Worm (Caenorhabditis elegans): ENCODE data around the gene cyn-4.

Gene cyn-4

ce11 chrII:10861305-10861704, 11.1 kb downstream of the cyn-4 start:
- peak in 1 of 2 experiments; percentile 57 for TF ChIP-seq unc-62 (GFP tag; optimal IDR thresholded peaks at IDR 0.05 in 1 of 2)
- no peak for TF ChIP-seq unc-62 (tag; optimal IDR thresholded peaks at IDR 0.05)
- no peak for TF ChIP-seq ces-1 (GFP tag; optimal IDR thresholded peaks at IDR 0.05)
- TF ChIP-seq nhr-6 (tag; optimal IDR thresholded peaks at IDR 0.05): no peak

- TF ChIP-seq jun-1 (tag; optimal IDR thresholded peaks at IDR 0.05) (no peak), ceh-32 (tag; optimal IDR thresholded peaks at IDR 0.05; ENCODE audit: poor library complexity) (no peak), mdt-29 (GFP tag; IDR thresholded peaks at IDR 0.05) (no peak), dpl-1 (GFP tag; optimal IDR thresholded peaks at IDR 0.05) (no peak), nhr-76 (tag; optimal IDR thresholded peaks at IDR 0.05) (no peak), attf-4 (tag; optimal IDR thresholded peaks at IDR 0.05) (no peak), nhr-77 (tag; optimal IDR thresholded peaks at IDR 0.05) (peak; percentile 34), F37D6.2 (tag; optimal IDR thresholded peaks at IDR 0.05) (no peak), unc-39 (tag; optimal IDR thresholded peaks at IDR 0.05) (no peak), nhr-28 (tag; optimal IDR thresholded peaks at IDR 0.05) (peak; percentile 85), Y48G9A.11 (GFP tag; IDR thresholded peaks at IDR 0.05) (no peak), hlh-30 (tag; optimal IDR thresholded peaks at IDR 0.05; ENCODE audit: insufficient read depth) (peak; percentile 33), mdl-1 (tag; optimal IDR thresholded peaks at IDR 0.05) (peak in 1 of 2 experiments; percentile 39), T26A8.4 (GFP tag; IDR thresholded peaks at IDR 0.05) (no peak), madf-9 (GFP tag; conservative IDR thresholded peaks at IDR 0.05) (no peak), hlh-11 (tag; optimal IDR thresholded peaks at IDR 0.05) (peak; percentile 55), ztf-7 (tag; optimal IDR thresholded peaks at IDR 0.05) (no peak), egl-43 (GFP tag; IDR thresholded peaks at IDR 0.05) (no peak), spr-1 (tag; optimal IDR thresholded peaks at IDR 0.05) (no peak), hif-1 (tag; optimal IDR thresholded peaks at IDR 0.05) (no peak), tra-1 (GFP tag; IDR thresholded peaks at IDR 0.05) (0 out of 2 replicates have a peak, but pooled peaks have one; percentile 25), aly-2 (tag; optimal IDR thresholded peaks at IDR 0.05) (no peak), daf-19 (GFP tag; conservative IDR thresholded peaks at IDR 0.05) (no peak), set-16 (GFP tag; IDR thresholded peaks at IDR 0.05) (no peak), ceh-28 (tag; optimal IDR thresholded peaks at IDR 0.05) (no peak), nhr-237 (tag; optimal IDR thresholded peaks at IDR 0.05) (no peak), dve-1 (tag; optimal IDR thresholded peaks at IDR 0.05; ENCODE audit: insufficient read depth) (peak; percentile 7), daf-16 (GFP tag; optimal IDR thresholded peaks at IDR 0.05) (no peak), daf-16 (tag; optimal IDR thresholded peaks at IDR 0.05) (peak; percentile 43), nhr-11 (tag; optimal IDR thresholded peaks at IDR 0.05) (no peak), zag-1 (tag; optimal IDR thresholded peaks at IDR 0.05) (no peak), pqm-1 (tag; optimal IDR thresholded peaks at IDR 0.05) (peak; percentile 87), mxl-2 (GFP tag; conservative IDR thresholded peaks at IDR 0.05) (no peak), mxl-3 (GFP tag; optimal IDR thresholded peaks at IDR 0.05) (peak; percentile 65), dmd-6 (GFP tag; IDR thresholded peaks at IDR 0.05) (peak; percentile 74), lim-7 (GFP tag; IDR thresholded peaks at IDR 0.05) (no peak), Y75B8A.6 (GFP tag; IDR thresholded peaks at IDR 0.05) (no peak), tag-97 (GFP tag; IDR thresholded peaks at IDR 0.05) (no peak), zip-11 (GFP tag; IDR thresholded peaks at IDR 0.05) (no peak), T20F7.1 (GFP tag; optimal IDR thresholded peaks at IDR 0.05) (no peak)
Measured at ce11 chrII:10860840-10861239, 11.6 kb downstream of the cyn-4 start, which contains the start of gene M106.3. Gene M106.3 (minus strand): TSS chrII:10860909.
